Worm (Caenorhabditis elegans) whole organism, L2 larva: Measurements from ENCODE around the gene T10B5.10.

Experiments used
- C34F6.9 ChIP-seq: fragments of 150-350 bp; optimal IDR thresholded peaks from 2 replicates; lab custom pipeline; 2014; ENCODE audit warnings: missing biosample characterization, missing genetic modification characterization
- F13H6.1 ChIP-seq: sonication (generic microtip); optimal IDR thresholded peaks from 2 replicates; lab custom pipeline; 2016; ENCODE audit warnings: missing genetic modification characterization, missing compliant biosample characterization
- R02D3.7 ChIP-seq: fragments of 150-350 bp; optimal IDR thresholded peaks from 2 replicates; lab custom pipeline; 2014; ENCODE audit warnings: missing biosample characterization, missing genetic modification characterization
- Y55F3AM.14 ChIP-seq: fragments of 200-800 bp; sonication (Bioruptor generic); optimal IDR thresholded peaks from 2 replicates; lab custom pipeline; 2018; ENCODE audit warnings: mild to moderate bottlenecking, missing genetic modification characterization, missing compliant biosample characterization
- ZK546.5 ChIP-seq: sonication (generic microtip); optimal IDR thresholded peaks from 2 replicates; lab custom pipeline; 2017; ENCODE audit warnings: missing biosample characterization, missing genetic modification characterization
- alr-1 ChIP-seq: fragments of 150-350 bp; optimal IDR thresholded peaks from 2 replicates; lab custom pipeline; 2014; ENCODE audit warnings: missing biosample characterization, missing genetic modification characterization
- aly-2 ChIP-seq: fragments of 150-350 bp; optimal IDR thresholded peaks from 2 replicates; lab custom pipeline; 2014; ENCODE audit warnings: missing biosample characterization, missing genetic modification characterization
- ama-1 ChIP-seq: fragments of 150-350 bp; optimal IDR thresholded peaks from 2 replicates; lab custom pipeline; 2018; ENCODE audit warnings: inconsistent platforms
- blmp-1 ChIP-seq: sonication (generic microtip); optimal IDR thresholded peaks from 2 replicates; lab custom pipeline; 2017; ENCODE audit warnings: missing genetic modification characterization, mild to moderate bottlenecking, missing compliant biosample characterization, antibody characterized with exemption, moderate library complexity; ENCODE audit not compliant: insufficient read depth
- ceh-16 ChIP-seq: fragments of 150-350 bp; optimal IDR thresholded peaks from 2 replicates; lab custom pipeline; 2014; ENCODE audit warnings: missing biosample characterization, missing genetic modification characterization
- ceh-82 ChIP-seq: fragments of 150-350 bp; optimal IDR thresholded peaks from 2 replicates; lab custom pipeline; 2014; ENCODE audit warnings: missing biosample characterization, missing genetic modification characterization
- crh-2 ChIP-seq: sonication (generic microtip); optimal IDR thresholded peaks from 2 replicates; lab custom pipeline; 2017; ENCODE audit warnings: missing biosample characterization, missing genetic modification characterization
- dmd-4 ChIP-seq: sonication (generic microtip); optimal IDR thresholded peaks from 2 replicates; lab custom pipeline; 2017; ENCODE audit warnings: missing biosample characterization, missing genetic modification characterization
- elt-1 ChIP-seq: fragments of 150-350 bp; optimal IDR thresholded peaks from 2 replicates; lab custom pipeline; 2014; ENCODE audit warnings: missing biosample characterization, missing genetic modification characterization
- elt-3 ChIP-seq: sonication (generic microtip); optimal IDR thresholded peaks from 2 replicates; lab custom pipeline; 2017; ENCODE audit warnings: missing biosample characterization, missing genetic modification characterization
- fos-1 ChIP-seq: fragments of 150-350 bp; optimal IDR thresholded peaks from 2 replicates; lab custom pipeline; 2014; ENCODE audit warnings: missing biosample characterization, missing genetic modification characterization
- gmeb-1 ChIP-seq: fragments of 150-350 bp; optimal IDR thresholded peaks from 2 replicates; lab custom pipeline; 2014; ENCODE audit warnings: missing biosample characterization, missing genetic modification characterization
- lin-13 ChIP-seq: fragments of 150-350 bp; optimal IDR thresholded peaks from 2 replicates; lab custom pipeline; 2014; ENCODE audit warnings: missing biosample characterization, missing genetic modification reagents, missing genetic modification characterization
- lsy-2 ChIP-seq, 2 experiments: fragments of 150-350 bp in 1 of 2; sonication (generic microtip) in 1 of 2; optimal IDR thresholded peaks; 2 replicates each; lab custom pipeline; 2014 to 2017; ENCODE audit warnings: missing biosample characterization in 2 of 2, missing genetic modification characterization in 2 of 2
- mab-5 ChIP-seq: fragments of 150-350 bp; optimal IDR thresholded peaks from 2 replicates; lab custom pipeline; 2014; ENCODE audit warnings: missing biosample characterization, missing genetic modification characterization
- mbf-1 ChIP-seq: sonication (generic microtip); optimal IDR thresholded peaks from 2 replicates; lab custom pipeline; 2017; ENCODE audit warnings: missing biosample characterization, missing genetic modification characterization
- mdl-1 ChIP-seq, 2 experiments: fragments of 150-350 bp in 1 of 2; sonication (generic microtip) in 1 of 2; optimal IDR thresholded peaks; 2 replicates each; lab custom pipeline; 2017; ENCODE audit warnings: missing biosample characterization in 2 of 2, missing genetic modification characterization in 2 of 2
- nhr-10 ChIP-seq: sonication (generic microtip); optimal IDR thresholded peaks from 2 replicates; lab custom pipeline; 2017; ENCODE audit warnings: missing biosample characterization, missing genetic modification characterization
- nhr-11 ChIP-seq: fragments of 150-350 bp; optimal IDR thresholded peaks from 2 replicates; lab custom pipeline; 2014; ENCODE audit warnings: missing biosample characterization, missing genetic modification characterization
- nhr-12 ChIP-seq: fragments of 150-350 bp; optimal IDR thresholded peaks from 2 replicates; lab custom pipeline; 2014; ENCODE audit warnings: missing biosample characterization, missing genetic modification characterization
- nhr-129 ChIP-seq: fragments of 150-350 bp; optimal IDR thresholded peaks from 2 replicates; lab custom pipeline; 2014; ENCODE audit warnings: missing biosample characterization, missing genetic modification characterization
- nhr-21 ChIP-seq: fragments of 150-350 bp; optimal IDR thresholded peaks from 2 replicates; lab custom pipeline; 2014; ENCODE audit warnings: missing biosample characterization, missing genetic modification characterization
- nhr-237 ChIP-seq: fragments of 150-350 bp; optimal IDR thresholded peaks from 2 replicates; lab custom pipeline; 2014; ENCODE audit warnings: missing biosample characterization, missing genetic modification characterization
- nhr-25 ChIP-seq: fragments of 150-350 bp; sonication (generic microtip); optimal IDR thresholded peaks from 3 replicates; lab custom pipeline; 2014; ENCODE audit warnings: missing biosample characterization, missing genetic modification characterization
- nhr-6 ChIP-seq: fragments of 150-350 bp; optimal IDR thresholded peaks from 2 replicates; lab custom pipeline; 2014; ENCODE audit warnings: missing biosample characterization, missing genetic modification characterization
- peb-1 ChIP-seq: fragments of 150-350 bp; optimal IDR thresholded peaks from 2 replicates; lab custom pipeline; 2014; ENCODE audit warnings: missing biosample characterization, missing genetic modification characterization
- sem-4 ChIP-seq: fragments of 150-350 bp; optimal IDR thresholded peaks from 2 replicates; lab custom pipeline; 2014; ENCODE audit warnings: missing biosample characterization, missing genetic modification reagents, missing genetic modification characterization
- sma-3 ChIP-seq: sonication (generic microtip); optimal IDR thresholded peaks from 2 replicates; lab custom pipeline; 2016; ENCODE audit warnings: missing genetic modification reagents, missing genetic modification characterization, missing compliant biosample characterization
- sma-9 ChIP-seq, 2 experiments: fragments of 150-350 bp in 1 of 2; sonication (generic microtip) in 1 of 2; optimal IDR thresholded peaks; 2 replicates each; lab custom pipeline; 2014 to 2016; ENCODE audit warnings: missing genetic modification characterization in 2 of 2, mild to moderate bottlenecking in 1 of 2, missing biosample characterization in 1 of 2, missing compliant biosample characterization in 1 of 2, missing genetic modification reagents in 1 of 2, moderate library complexity in 1 of 2
- snpc-4 ChIP-seq: fragments of 150-350 bp; optimal IDR thresholded peaks from 2 replicates; lab custom pipeline; 2014; ENCODE audit warnings: missing biosample characterization, missing genetic modification characterization
- unc-39 ChIP-seq: fragments of 150-350 bp; optimal IDR thresholded peaks from 2 replicates; lab custom pipeline; 2014; ENCODE audit warnings: missing biosample characterization, missing genetic modification characterization
- unc-55 ChIP-seq: fragments of 150-350 bp; sonication (generic microtip); optimal IDR thresholded peaks from 3 replicates; lab custom pipeline; 2014; ENCODE audit warnings: missing biosample characterization, missing genetic modification reagents, missing genetic modification characterization
- unc-62 ChIP-seq: fragments of 150-350 bp; optimal IDR thresholded peaks from 2 replicates; lab custom pipeline; 2014; ENCODE audit warnings: missing biosample characterization, missing genetic modification reagents, missing genetic modification characterization
- zag-1 ChIP-seq: fragments of 150-350 bp; optimal IDR thresholded peaks from 2 replicates; lab custom pipeline; 2014; ENCODE audit warnings: missing biosample characterization, missing genetic modification characterization
- ztf-1 ChIP-seq: fragments of 200-800 bp; sonication (Bioruptor generic); conservative IDR thresholded peaks from 2 replicates; pipeline ENCODE4 v1.3.6; 2022; ENCODE audit warnings: missing genetic modification characterization, missing compliant biosample characterization
- ztf-11 ChIP-seq: sonication (generic microtip); optimal IDR thresholded peaks from 2 replicates; lab custom pipeline; 2017; ENCODE audit warnings: missing biosample characterization, missing genetic modification characterization
- ztf-4 ChIP-seq: fragments of 150-350 bp; optimal IDR thresholded peaks from 2 replicates; lab custom pipeline; 2014; ENCODE audit warnings: missing biosample characterization, missing genetic modification characterization

Gene T10B5.10

ce11 chrV:1886997-1887396 lies 30.9 kb upstream of the T10B5.10 start:
- TF ChIP-seq unc-55 (GFP tag; lab: Kevin White, UChicago) (peak; percentile 7), C34F6.9 (peak; percentile 5), elt-1 (tag; lab: Kevin White, UChicago) (no peak), nhr-6 (tag; lab: Kevin White, UChicago) (no peak), nhr-129 (peak; percentile 7), nhr-25 (tag; lab: Kevin White, UChicago) (no peak), nhr-237 (tag; lab: Kevin White, UChicago) (no peak)

- no peak for TF ChIP-seq peb-1 (tag; lab: Kevin White, UChicago)
- TF ChIP-seq nhr-12 (tag; lab: Kevin White, UChicago), result no peak
- TF ChIP-seq elt-3 (tag; lab: Kevin White, UChicago), result no peak
- TF ChIP-seq fos-1 (tag; lab: Kevin White, UChicago), result peak; percentile 40
- no peak for TF ChIP-seq ceh-82 (tag; lab: Kevin White, UChicago)
- no peak for TF ChIP-seq aly-2 (tag; lab: Kevin White, UChicago)
- TF ChIP-seq ceh-16 (tag; lab: Kevin White, UChicago), result no peak
- no peak for TF ChIP-seq snpc-4 (tag; lab: Kevin White, UChicago)
- no peak for TF ChIP-seq alr-1 (tag; lab: Kevin White, UChicago)
- TF ChIP-seq nhr-25 (tag; lab: Kevin White, UChicago), result no peak
- no peak for TF ChIP-seq elt-1 (tag; lab: Kevin White, UChicago)
- no peak for TF ChIP-seq nhr-21
- no peak for TF ChIP-seq zag-1
- no peak for TF ChIP-seq F13H6.1 (tag; lab: Kevin White, UChicago)
- no peak for TF ChIP-seq nhr-10 (tag; lab: Kevin White, UChicago)
- peak; percentile 8 for TF ChIP-seq gmeb-1 (tag; lab: Kevin White, UChicago)
Measured at ce11 chrV:1883131-1883530, 27.1 kb upstream of the T10B5.10 start.

DNA sequence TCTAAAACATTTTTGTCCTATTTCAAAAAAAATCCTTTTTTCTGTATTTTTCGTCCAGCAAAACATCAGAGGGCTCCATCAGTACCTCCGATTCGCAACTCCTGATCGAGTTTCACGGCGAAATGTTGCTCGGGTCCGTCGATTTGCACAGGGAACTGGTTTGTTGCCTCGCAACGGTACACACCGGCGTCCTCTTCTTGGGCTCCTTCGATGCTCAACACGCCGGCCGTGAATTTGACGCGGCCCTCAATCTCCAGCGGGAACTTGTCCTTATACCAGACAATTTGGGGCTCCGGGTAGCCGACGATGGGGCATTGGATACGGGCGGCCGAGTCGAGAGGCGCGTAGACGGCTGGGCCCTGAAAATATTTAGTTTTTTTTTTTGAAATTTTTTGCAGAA lies 22.0 kb upstream of the T10B5.10 start:
- TF ChIP-seq dmd-4 (tag; lab: Kevin White, UChicago), result no peak
- TF ChIP-seq elt-1 (tag; lab: Kevin White, UChicago), result no peak
- TF ChIP-seq unc-55 (GFP tag; lab: Kevin White, UChicago), result no peak
- TF ChIP-seq ceh-82 (tag; lab: Kevin White, UChicago), result no peak
- TF ChIP-seq nhr-25 (tag; lab: Kevin White, UChicago), result no peak
- TF ChIP-seq gmeb-1 (tag; lab: Kevin White, UChicago), result no peak
- TF ChIP-seq ztf-11 (tag; lab: Kevin White, UChicago), result no peak
- TF ChIP-seq nhr-6 (tag; lab: Kevin White, UChicago), result no peak
- TF ChIP-seq crh-2 (tag; lab: Kevin White, UChicago), result no peak
- TF ChIP-seq ama-1 (lab: Kevin White, UChicago), result no peak
- no peak for TF ChIP-seq nhr-11 (tag; lab: Kevin White, UChicago)
- no peak for TF ChIP-seq peb-1 (tag; lab: Kevin White, UChicago)
- no peak for TF ChIP-seq unc-39 (tag; lab: Kevin White, UChicago)
- no peak for TF ChIP-seq R02D3.7 (tag; lab: Kevin White, UChicago)
- no peak for TF ChIP-seq alr-1 (tag; lab: Kevin White, UChicago)
- TF ChIP-seq nhr-237 (tag; lab: Kevin White, UChicago), result no peak
- no peak for TF ChIP-seq mdl-1 (tag; optimal IDR thresholded peaks at IDR 0.05; lab: Kevin White, UChicago)

DNA sequence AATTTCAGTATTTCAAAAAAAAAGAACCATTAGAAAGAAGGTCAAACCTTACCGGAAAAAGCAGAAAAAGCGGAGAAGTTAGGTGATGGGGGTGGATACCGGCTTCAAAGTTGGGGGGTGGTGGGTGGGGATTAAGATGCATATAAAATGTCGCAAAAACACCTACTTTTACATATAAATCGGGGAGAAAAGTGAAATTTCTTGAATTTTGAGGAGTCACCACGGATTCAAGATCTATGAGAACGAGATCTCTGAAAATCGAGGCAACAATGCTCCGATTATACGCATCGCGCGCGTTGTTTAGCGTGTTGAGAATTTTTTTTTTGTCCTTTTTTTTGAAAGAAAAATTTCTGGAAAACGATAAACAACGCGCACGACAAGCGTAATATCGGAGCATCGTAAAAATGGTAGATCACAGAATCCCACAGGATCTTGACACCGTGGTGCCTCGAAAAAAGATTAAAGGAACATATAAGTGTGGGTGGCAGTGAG lies 19.5 kb upstream of the T10B5.10 start:
- TF ChIP-seq ama-1 (lab: Kevin White, UChicago) (peak; percentile 67), blmp-1 (tag; lab: Kevin White, UChicago) (no peak), sma-9 (GFP tag; optimal IDR thresholded peaks at IDR 0.05; lab: Kevin White, UChicago) (peak; percentile 39), sma-9 (tag; optimal IDR thresholded peaks at IDR 0.05; lab: Kevin White, UChicago) (no peak), mab-5 (tag; lab: Kevin White, UChicago) (no peak), peb-1 (tag; lab: Kevin White, UChicago) (no peak), unc-55 (GFP tag; lab: Kevin White, UChicago) (no peak), ZK546.5 (tag; lab: Kevin White, UChicago) (no peak), nhr-10 (tag; lab: Kevin White, UChicago) (no peak), R02D3.7 (tag; lab: Kevin White, UChicago) (no peak), Y55F3AM.14 (GFP tag; lab: Kevin White, UChicago) (peak; percentile 27), nhr-129 (no peak), lin-13 (GFP tag; lab: Kevin White, UChicago) (no peak), dmd-4 (tag; lab: Kevin White, UChicago) (no peak), sma-3 (peak; percentile 18), nhr-25 (tag; lab: Kevin White, UChicago) (peak; percentile 4), fos-1 (tag; lab: Kevin White, UChicago) (no peak), sem-4 (tag; lab: Kevin White, UChicago) (no peak), ztf-4 (tag; lab: Kevin White, UChicago) (no peak), ztf-1 (GFP tag; lab: Robert Waterston, UW) (peak; percentile 88; the same call in 1 of the 2 replicates), unc-62 (no peak), mbf-1 (tag; lab: Kevin White, UChicago) (no peak), lsy-2 (tag; optimal IDR thresholded peaks at IDR 0.05; lab: Kevin White, UChicago) (peak in 1 of 2 experiments; percentile 10), snpc-4 (tag; lab: Kevin White, UChicago) (no peak), unc-39 (tag; lab: Kevin White, UChicago) (no peak), C34F6.9 (no peak)
